Worm (Caenorhabditis elegans) whole organism, young adult: Measurements from ENCODE around the gene srw-86.

ENCODE experiments used
- Y53G8AR.9 ChIP-seq: fragments of 200-800 bp; sonication (Bioruptor generic); conservative IDR thresholded peaks from 2 replicates; pipeline ENCODE4 v1.3.6; 2022; ENCODE audit warnings: missing genetic modification reagents, missing genetic modification characterization, missing compliant biosample characterization
- ama-1 ChIP-seq, 3 experiments: fragments of 150-350 bp in 1 of 3; sonication (generic microtip) in 2 of 3; optimal IDR thresholded peaks; 2 replicates each; lab custom pipeline; 2014 to 2018; ENCODE audit warnings: missing biosample characterization in 2 of 3, missing genetic modification characterization in 2 of 3, missing genetic modification reagents in 2 of 3
- aptf-2 ChIP-seq: fragments of 200-800 bp; sonication (Bioruptor generic); conservative IDR thresholded peaks from 2 replicates; pipeline ENCODE4 v1.3.6; 2022; ENCODE audit warnings: missing genetic modification reagents, missing genetic modification characterization, missing compliant biosample characterization
- nhr-120 ChIP-seq: fragments of 200-800 bp; sonication (Bioruptor generic); IDR thresholded peaks from 2 replicates; pipeline ENCODE4 v1.3.6; 2022; ENCODE audit warnings: missing genetic modification characterization, missing compliant biosample characterization
- unc-62 ChIP-seq: fragments of 150-350 bp; optimal IDR thresholded peaks from 2 replicates; lab custom pipeline; 2014; ENCODE audit warnings: missing biosample characterization, missing genetic modification reagents, missing genetic modification characterization

ce11 chrV:19417836-19418235, 17.3 kb upstream of the srw-86 start, which contains the start of gene C25F9.15:
- no peak for TF ChIP-seq aptf-2 (GFP tag; lab: Robert Waterston, UW)
- TF ChIP-seq unc-62 (GFP tag; lab: Kevin White, UChicago) = no peak
- no peak for TF ChIP-seq ama-1 (optimal IDR thresholded peaks at IDR 0.05; lab: Kevin White, UChicago)
- no peak for TF ChIP-seq ama-1 (GFP tag; optimal IDR thresholded peaks at IDR 0.05; lab: Kevin White, UChicago)
- TF ChIP-seq nhr-120 (GFP tag; lab: Robert Waterston, UW) = no peak
- no peak for TF ChIP-seq Y53G8AR.9 (GFP tag; lab: Robert Waterston, UW)
